Fruit fly (Drosophila melanogaster): Measurements from ENCODE around the gene prage.
A peak's percentile ranks its signal among the peaks of the same experiment; 100 is the strongest.

prage gene

dm6 chrX:1845413-1845951, 72.0 kb downstream of the prage start (continued):
- no peak for TF ChIP-seq trem (tag; optimal IDR thresholded peaks at IDR 0.05)
- peak; percentile 23 for TF ChIP-seq CG17385 (GFP tag; optimal IDR thresholded peaks at IDR 0.05)
- no peak for TF ChIP-seq Elba2 (GFP tag; optimal IDR thresholded peaks at IDR 0.05)
- TF ChIP-seq Gug (GFP tag; IDR thresholded peaks at IDR 0.05): no peak
- peak; percentile 7 for TF ChIP-seq CG5180 (GFP tag; optimal IDR thresholded peaks at IDR 0.05)
- no peak for TF ChIP-seq kah (GFP tag; optimal IDR thresholded peaks at IDR 0.05)
- no peak for TF ChIP-seq Dfd (GFP tag; optimal IDR thresholded peaks at IDR 0.05)
- TF ChIP-seq dm (GFP tag; optimal IDR thresholded peaks at IDR 0.05): peak; percentile 4
- no peak for TF ChIP-seq tup (GFP tag; optimal IDR thresholded peaks at IDR 0.05)
- TF ChIP-seq CG6765 (GFP tag; optimal IDR thresholded peaks at IDR 0.05): peak; percentile 13
- TF ChIP-seq CrebB (tag; optimal IDR thresholded peaks at IDR 0.05): peak; percentile 54
- no peak for TF ChIP-seq br (optimal IDR thresholded peaks at IDR 0.05)
- no peak for TF ChIP-seq CG10959 (GFP tag; IDR thresholded peaks at IDR 0.05)
- TF ChIP-seq Atf3 (GFP tag; optimal IDR thresholded peaks at IDR 0.05): no peak
- no peak for TF ChIP-seq Rx (GFP tag; IDR thresholded peaks at IDR 0.05)
- peak; percentile 41 for TF ChIP-seq mam (GFP tag; optimal IDR thresholded peaks at IDR 0.05)
- peak; percentile 11 for TF ChIP-seq CG18262 (tag; optimal IDR thresholded peaks at IDR 0.05)
- TF ChIP-seq Aef1 (GFP tag; IDR thresholded peaks at IDR 0.05): no peak
- no peak for TF ChIP-seq CG12104 (GFP tag; optimal IDR thresholded peaks at IDR 0.05)
- no peak for TF ChIP-seq crc (GFP tag; optimal IDR thresholded peaks at IDR 0.05)
- 0 out of 3 replicates have a peak, but pooled peaks have one; percentile 21 for TF ChIP-seq z (GFP tag; IDR thresholded peaks at IDR 0.05)
- no peak for TF ChIP-seq CG31388 (GFP tag; optimal IDR thresholded peaks at IDR 0.05)
- no peak for TF ChIP-seq CG7357 (GFP tag; IDR thresholded peaks at IDR 0.05)
- no peak for TF ChIP-seq kni (GFP tag; optimal IDR thresholded peaks at IDR 0.05)
- no peak for TF ChIP-seq slp2 (GFP tag; optimal IDR thresholded peaks at IDR 0.05)
- TF ChIP-seq Antp (GFP tag; optimal IDR thresholded peaks at IDR 0.05): no peak
- TF ChIP-seq eve (GFP tag; optimal IDR thresholded peaks at IDR 0.05): no peak
- peak; percentile 55 for TF ChIP-seq Asciz (GFP tag; optimal IDR thresholded peaks at IDR 0.05)
- TF ChIP-seq CG7372 (GFP tag; IDR thresholded peaks at IDR 0.05): no peak
- peak in 1 of 2 experiments; percentile 55 for TF ChIP-seq dpn (GFP tag; optimal IDR thresholded peaks at IDR 0.05)
- no peak for TF ChIP-seq CG2129 (GFP tag; IDR thresholded peaks at IDR 0.05; ENCODE audit: partially characterized antibody)
- TF ChIP-seq pita (GFP tag; optimal IDR thresholded peaks at IDR 0.05): no peak
- no peak for TF ChIP-seq Ssrp (tag; optimal IDR thresholded peaks at IDR 0.05)
- peak; percentile 61 for TF ChIP-seq CG16863 (GFP tag; optimal IDR thresholded peaks at IDR 0.05)
- peak; percentile 82 for TF ChIP-seq seq (GFP tag; IDR thresholded peaks at IDR 0.05)
- TF ChIP-seq crol (GFP tag; IDR thresholded peaks at IDR 0.05): no peak
- TF ChIP-seq CG6791 (GFP tag; IDR thresholded peaks at IDR 0.05; ENCODE audit: partially characterized antibody): no peak
- TF ChIP-seq CG8765 (GFP tag; IDR thresholded peaks at IDR 0.05): no peak
- TF ChIP-seq pum (GFP tag; optimal IDR thresholded peaks at IDR 0.05): no peak
- no peak for TF ChIP-seq Neu2 (GFP tag; optimal IDR thresholded peaks at IDR 0.05; ENCODE audit: borderline replicate concordance)
- TF ChIP-seq eyg (GFP tag; optimal IDR thresholded peaks at IDR 0.05): peak; percentile 68
- peak; percentile 14 for TF ChIP-seq CG15601 (tag; optimal IDR thresholded peaks at IDR 0.05)
- no peak for TF ChIP-seq Gsc (GFP tag; IDR thresholded peaks at IDR 0.05)
- no peak for TF ChIP-seq nerfin-2 (GFP tag; IDR thresholded peaks at IDR 0.05; ENCODE audit: partially characterized antibody)
- peak; percentile 31; the same call in 1 of the 3 replicates for TF ChIP-seq B-H1 (GFP tag; IDR thresholded peaks at IDR 0.05)
- no peak for TF ChIP-seq pros (GFP tag; optimal IDR thresholded peaks at IDR 0.05)
- TF ChIP-seq NFAT (GFP tag; IDR thresholded peaks at IDR 0.05): 0 out of 2 replicates have a peak, but pooled peaks have one; percentile 54
- peak; percentile 73 for TF ChIP-seq caup (GFP tag; optimal IDR thresholded peaks at IDR 0.05; ENCODE audit: severe bottlenecking)
- TF ChIP-seq CG14667 (GFP tag; IDR thresholded peaks at IDR 0.05): no peak
- 0 out of 3 replicates have a peak, but pooled peaks have one; percentile 17 for TF ChIP-seq CG14050 (GFP tag; IDR thresholded peaks at IDR 0.05)
- peak; percentile 35 for TF ChIP-seq vvl (GFP tag; IDR thresholded peaks at IDR 0.05)

Data from whole organism, embryonic.